Fruit fly (Drosophila melanogaster) whole organism, wandering third instar larva: ENCODE data around the gene Ace.

Experiments used
- CG32264 ChIP-seq: fragments of 200-800 bp; sonication (Bioruptor generic); optimal IDR thresholded peaks from 2 replicates; lab custom pipeline; 2016; ENCODE audit warnings: missing biosample characterization, missing genetic modification characterization
- CrebA ChIP-seq: fragments of 200-800 bp; sonication (Bioruptor generic); optimal IDR thresholded peaks from 2 replicates; lab custom pipeline; 2016; ENCODE audit warnings: missing biosample characterization, mild to moderate bottlenecking, missing genetic modification characterization, borderline replicate concordance
- GATAd ChIP-seq: sonication (Bioruptor generic); optimal IDR thresholded peaks from 2 replicates; lab custom pipeline; 2016; ENCODE audit warnings: missing biosample characterization, missing genetic modification characterization
- HLH106 ChIP-seq: fragments of 200-800 bp; optimal IDR thresholded peaks from 3 replicates; lab custom pipeline; 2019; ENCODE audit warnings: missing biosample characterization, mild to moderate bottlenecking, missing genetic modification characterization, moderate library complexity
- Hnf4 ChIP-seq: fragments of 200-800 bp; sonication (Bioruptor generic); optimal IDR thresholded peaks from 2 replicates; lab custom pipeline; 2016; ENCODE audit warnings: missing biosample characterization, mild to moderate bottlenecking, missing genetic modification characterization
- Hr78 ChIP-seq: fragments of >200 bp; optimal IDR thresholded peaks from 2 replicates; lab custom pipeline; 2017; ENCODE audit warnings: missing biosample characterization, missing genetic modification characterization
- Jra ChIP-seq: sonication (Bioruptor generic); optimal IDR thresholded peaks from 2 replicates; lab custom pipeline; 2016; ENCODE audit warnings: missing biosample characterization, missing genetic modification characterization
- Mio ChIP-seq: sonication (Bioruptor generic); optimal IDR thresholded peaks from 2 replicates; lab custom pipeline; 2016; ENCODE audit warnings: missing biosample characterization, missing genetic modification characterization
- Myc ChIP-seq: fragments of >200 bp; optimal IDR thresholded peaks from 2 replicates; lab custom pipeline; 2017
- N ChIP-seq: fragments of >200 bp; optimal IDR thresholded peaks from 2 replicates; lab custom pipeline; 2018; ENCODE audit warnings: missing biosample characterization, missing external identifiers, missing genetic modification characterization
- OdsH ChIP-seq: fragments of 200-800 bp; sonication (Bioruptor generic); optimal IDR thresholded peaks from 2 replicates; lab custom pipeline; 2016; ENCODE audit warnings: missing biosample characterization, mild to moderate bottlenecking, missing genetic modification characterization
- Rel ChIP-seq, 2 experiments: fragments of 200-800 bp; sonication (Bioruptor generic) in 1 of 2; optimal IDR thresholded peaks; 2 replicates in 1 of 2; 3 replicates in 1 of 2; lab custom pipeline; 2016 to 2019; ENCODE audit warnings: mild to moderate bottlenecking in 2 of 2, missing biosample characterization in 2 of 2, missing genetic modification characterization in 2 of 2, moderate library complexity in 1 of 2
- Vsx2 ChIP-seq: fragments of 200-300, 225-300 bp; sonication (Bioruptor generic); optimal IDR thresholded peaks from 2 replicates; lab custom pipeline; 2018; ENCODE audit warnings: missing biosample characterization, missing genetic modification characterization; ENCODE audit not compliant: partially characterized antibody
- brk ChIP-seq: fragments of 200-800 bp; sonication (Bioruptor generic); optimal IDR thresholded peaks from 2 replicates; lab custom pipeline; 2016; ENCODE audit warnings: missing biosample characterization, mild to moderate bottlenecking, missing genetic modification characterization
- dl ChIP-seq, 2 experiments: fragments of 175-275, 200-275 bp in 1 of 2; fragments of 200-275 bp in 1 of 2; sonication (Bioruptor generic); optimal IDR thresholded peaks; lab custom pipeline; 2018; ENCODE audit warnings: mild to moderate bottlenecking in 2 of 2, missing biosample characterization in 2 of 2, missing genetic modification characterization in 2 of 2, moderate library complexity in 2 of 2; ENCODE audit not compliant: partially characterized antibody in 2 of 2, insufficient read depth in 1 of 2
- dmrt93B ChIP-seq: fragments of 200-800 bp; sonication (Bioruptor generic); optimal IDR thresholded peaks from 2 replicates; lab custom pipeline; 2018; ENCODE audit warnings: missing biosample characterization, mild to moderate bottlenecking, missing genetic modification characterization
- ey ChIP-seq: fragments of 200-800 bp; sonication (Bioruptor generic); optimal IDR thresholded peaks from 2 replicates; lab custom pipeline; 2016; ENCODE audit warnings: missing biosample characterization, missing genetic modification characterization
- fru ChIP-seq: fragments of 200-800 bp; sonication (Bioruptor generic); optimal IDR thresholded peaks from 3 replicates; lab custom pipeline; 2016; ENCODE audit warnings: missing biosample characterization, mild to moderate bottlenecking, missing genetic modification characterization
- h ChIP-seq: fragments of 200-800 bp; sonication (Bioruptor generic); optimal IDR thresholded peaks from 3 replicates; lab custom pipeline; 2016; ENCODE audit warnings: missing biosample characterization, mild to moderate bottlenecking, missing genetic modification characterization
- jim ChIP-seq: fragments of 175-275, 200-325 bp; sonication (Bioruptor generic); optimal IDR thresholded peaks from 2 replicates; lab custom pipeline; 2016; ENCODE audit warnings: missing biosample characterization, mild to moderate bottlenecking, missing genetic modification characterization
- pan ChIP-seq: fragments of >200 bp; optimal IDR thresholded peaks from 2 replicates; lab custom pipeline; 2017
- psq ChIP-seq: fragments of 200-800 bp; sonication (Bioruptor generic); optimal IDR thresholded peaks from 3 replicates; lab custom pipeline; 2017; ENCODE audit warnings: missing biosample characterization, mild to moderate bottlenecking, missing genetic modification characterization, moderate library complexity
- sv ChIP-seq: fragments of 200-800 bp; sonication (Bioruptor generic); optimal IDR thresholded peaks from 3 replicates; lab custom pipeline; 2016; ENCODE audit warnings: missing biosample characterization, missing genetic modification characterization
- tai ChIP-seq: sonication (Bioruptor generic); optimal IDR thresholded peaks from 2 replicates; lab custom pipeline; 2016; ENCODE audit warnings: missing biosample characterization, missing genetic modification characterization
- usp ChIP-seq: fragments of >200 bp; optimal IDR thresholded peaks from 2 replicates; lab custom pipeline; 2017; ENCODE audit warnings: missing biosample characterization, missing genetic modification characterization
- woc ChIP-seq: sonication (Bioruptor generic); optimal IDR thresholded peaks from 2 replicates; lab custom pipeline; 2016; ENCODE audit warnings: missing biosample characterization, mild to moderate bottlenecking, missing genetic modification characterization

The Ace gene

DNA sequence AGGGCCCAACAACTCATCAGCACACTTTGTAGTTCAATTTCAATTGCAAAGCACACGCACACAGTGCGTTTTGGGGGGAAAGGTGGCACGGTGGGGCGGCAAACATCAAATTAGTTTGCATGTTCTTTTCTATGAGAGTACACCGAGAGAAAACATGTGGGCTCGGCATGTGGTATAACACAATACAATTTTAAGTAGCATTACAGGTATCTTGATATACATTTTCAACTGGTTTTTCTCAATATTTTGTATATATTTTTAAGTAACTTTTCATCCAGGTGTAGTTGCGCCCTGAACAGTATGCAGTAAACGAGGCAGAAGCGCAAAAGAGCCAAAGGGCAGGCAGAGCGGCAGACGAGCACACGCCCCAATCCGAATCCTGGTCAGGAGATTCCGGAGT, 58.9 kb downstream of the Ace start:
- TF ChIP-seq GATAd (GFP tag; lab: Kevin White, UChicago) = no peak
- TF ChIP-seq dmrt93B (GFP tag; lab: Kevin White, UChicago) = no peak
- no peak for TF ChIP-seq CG32264 (GFP tag; lab: Kevin White, UChicago)
- no peak for TF ChIP-seq Mio (GFP tag; lab: Kevin White, UChicago)
- no peak for TF ChIP-seq psq
- no peak for TF ChIP-seq h
- no peak for TF ChIP-seq HLH106 (tag; lab: Kevin White, UChicago)
- no peak for TF ChIP-seq Hnf4
- no peak for TF ChIP-seq Jra (GFP tag; lab: Kevin White, UChicago)
- no peak for TF ChIP-seq N
- TF ChIP-seq CrebA (GFP tag; lab: Kevin White, UChicago) = no peak
- TF ChIP-seq tai (GFP tag; lab: Kevin White, UChicago) = no peak
- no peak for TF ChIP-seq Vsx2
- no peak for TF ChIP-seq Rel (GFP tag; optimal IDR thresholded peaks at IDR 0.05; lab: Kevin White, UChicago)
- no peak for TF ChIP-seq Rel (tag; optimal IDR thresholded peaks at IDR 0.05; lab: Kevin White, UChicago)
- no peak for TF ChIP-seq pan (lab: Kevin White, UChicago)
- TF ChIP-seq dl (GFP tag; optimal IDR thresholded peaks at IDR 0.05; lab: Kevin White, UChicago; ENCODE audit: insufficient read depth in 1 of 2, partially characterized antibody in 2 of 2) = no peak
- TF ChIP-seq ey (GFP tag; lab: Kevin White, UChicago) = no peak
- no peak for TF ChIP-seq brk (GFP tag; lab: Kevin White, UChicago)

DNA sequence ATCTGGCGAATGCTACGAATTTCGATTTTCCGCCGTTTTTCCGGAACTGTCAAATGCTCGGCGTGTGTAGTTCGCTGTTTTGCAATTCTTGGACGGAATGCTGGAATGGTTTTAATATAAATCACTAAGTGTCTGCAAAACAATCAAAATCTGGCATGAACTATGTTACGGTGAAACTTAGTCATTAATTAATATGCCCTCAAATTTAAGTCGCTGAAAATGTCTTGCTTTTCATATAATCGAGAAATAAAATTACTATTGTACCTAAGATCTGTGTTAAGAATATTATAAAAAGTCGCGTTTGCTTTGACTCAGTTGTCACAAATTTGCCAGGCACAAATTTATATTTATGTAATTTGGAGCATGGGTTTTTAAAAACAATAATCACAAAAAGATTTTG, 68.0 kb downstream of the Ace start, which contains the start of gene CG8141:
Gene CG8141 (plus strand): TSS at position 301 of the 400 bp plus-strand sequence.
- no peak for TF ChIP-seq CrebA (GFP tag; lab: Kevin White, UChicago)
- no peak for TF ChIP-seq dmrt93B (GFP tag; lab: Kevin White, UChicago)
- TF ChIP-seq psq = no peak
- TF ChIP-seq dl (GFP tag; optimal IDR thresholded peaks at IDR 0.05; lab: Kevin White, UChicago; ENCODE audit: insufficient read depth in 1 of 2, partially characterized antibody in 2 of 2) = no peak
- TF ChIP-seq Hr78 (GFP tag; lab: Kevin White, UChicago) = no peak
- TF ChIP-seq Hnf4 = no peak
- TF ChIP-seq jim (GFP tag; lab: Kevin White, UChicago) = no peak
- TF ChIP-seq OdsH (GFP tag; lab: Kevin White, UChicago) = no peak
- no peak for TF ChIP-seq sv (GFP tag; lab: Kevin White, UChicago)
- no peak for TF ChIP-seq CG32264 (GFP tag; lab: Kevin White, UChicago)
- no peak for TF ChIP-seq brk (GFP tag; lab: Kevin White, UChicago)
- no peak for TF ChIP-seq N
- no peak for TF ChIP-seq fru (GFP tag; lab: Kevin White, UChicago)
- TF ChIP-seq, all 38 proteins: peak for 0

DNA sequence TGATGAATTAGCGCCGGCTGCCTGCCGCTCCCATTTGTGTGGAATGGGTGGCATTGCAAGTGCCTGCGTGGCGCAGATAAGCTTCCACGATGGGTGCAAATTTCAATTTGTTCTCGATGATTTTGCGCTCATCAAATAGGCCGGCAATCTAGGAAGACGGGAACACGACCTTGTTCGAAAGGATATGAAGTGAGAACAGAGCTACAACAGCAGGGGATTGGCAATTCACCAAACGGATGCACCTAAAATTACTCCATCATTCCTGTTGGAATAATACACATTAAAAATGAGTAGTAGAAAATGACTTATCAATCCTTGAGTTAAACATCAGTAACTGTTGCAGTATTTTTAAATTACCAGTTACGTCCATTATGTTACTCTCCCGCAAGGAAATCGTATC, 71.1 kb downstream of the Ace start, which contains the start of gene CG14380:
Gene CG14380 (plus strand): TSS at position 301 of the 400 bp plus-strand sequence.
- no peak for TF ChIP-seq Vsx2
- TF ChIP-seq pan (lab: Kevin White, UChicago) = no peak
- TF ChIP-seq ey (GFP tag; lab: Kevin White, UChicago) = no peak
- no peak for TF ChIP-seq jim (GFP tag; lab: Kevin White, UChicago)

DNA sequence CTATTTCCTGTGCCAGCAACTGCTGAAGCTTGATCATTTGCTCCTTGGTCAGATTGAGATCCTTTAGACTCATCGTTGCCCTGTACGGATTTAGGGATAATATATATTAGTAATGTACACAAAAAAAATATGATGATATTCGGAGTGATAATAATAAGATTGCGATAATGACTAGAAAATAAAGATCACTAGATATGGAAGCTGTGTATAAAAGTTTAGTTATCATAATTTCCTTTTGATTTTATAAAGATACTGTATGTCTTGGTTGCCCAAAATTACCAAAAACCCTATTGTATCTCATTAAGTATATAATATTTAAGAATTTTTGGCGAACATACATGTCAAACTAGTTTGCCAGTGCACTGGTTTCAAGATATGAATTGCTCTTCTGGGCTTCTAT, 72.9 kb downstream of the Ace start, which contains the start of gene CG8508:
Gene CG8508 (minus strand): TSS at position 101 of the 400 bp plus-strand sequence.
- TF ChIP-seq usp (GFP tag; lab: Kevin White, UChicago) (no peak), CG32264 (GFP tag; lab: Kevin White, UChicago) (no peak), OdsH (GFP tag; lab: Kevin White, UChicago) (no peak), HLH106 (tag; lab: Kevin White, UChicago) (no peak), dl (GFP tag; optimal IDR thresholded peaks at IDR 0.05; lab: Kevin White, UChicago; ENCODE audit: insufficient read depth in 1 of 2, partially characterized antibody in 2 of 2) (no peak), jim (GFP tag; lab: Kevin White, UChicago) (no peak), fru (GFP tag; lab: Kevin White, UChicago) (no peak)
- TF ChIP-seq, all 38 proteins: peak for 0

DNA sequence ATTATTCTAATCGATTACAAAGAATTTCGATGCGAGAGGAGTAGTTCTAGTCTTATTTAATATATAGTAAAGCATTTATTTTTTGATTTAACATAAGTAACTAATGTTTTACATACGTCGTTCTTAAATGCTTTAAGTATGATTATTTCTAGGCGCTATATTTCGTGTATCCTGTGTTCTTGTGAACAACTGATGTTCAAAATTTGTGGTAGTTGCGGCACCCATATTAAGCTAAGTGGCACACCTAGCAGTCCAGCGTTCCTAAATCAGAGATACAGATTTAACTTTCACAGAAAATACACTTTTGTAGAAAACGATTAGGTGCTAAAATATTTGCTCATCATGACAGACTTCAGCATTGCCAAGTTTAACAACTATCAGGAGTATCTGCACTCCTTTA, 78.3 kb downstream of the Ace start, which contains the start of gene CG8138:
Gene CG8138 (plus strand): TSS at position 301 of the 400 bp plus-strand sequence.
- TF ChIP-seq dl (GFP tag; optimal IDR thresholded peaks at IDR 0.05; lab: Kevin White, UChicago; ENCODE audit: insufficient read depth in 1 of 2, partially characterized antibody in 2 of 2) (no peak), sv (GFP tag; lab: Kevin White, UChicago) (no peak), fru (GFP tag; lab: Kevin White, UChicago) (no peak), woc (GFP tag; lab: Kevin White, UChicago) (no peak), CrebA (GFP tag; lab: Kevin White, UChicago) (no peak), psq (no peak), CG32264 (GFP tag; lab: Kevin White, UChicago) (no peak), Myc (lab: Kevin White, UChicago) (no peak)
